Fruit fly (Drosophila melanogaster) whole organism, embryonic: Measurements from ENCODE around the gene CG31636.
A peak's percentile ranks its signal among the peaks of the same experiment; 100 is the strongest.

ENCODE experiments used
- C15 ChIP-seq: fragments of 200-800 bp; sonication (Bioruptor generic); IDR thresholded peaks from 3 replicates; pipeline ENCODE4 v1.3.6; 2022; ENCODE audit warnings: missing biosample characterization, missing genetic modification characterization
- CG10959 ChIP-seq: fragments of 200-800 bp; sonication (Bioruptor generic); IDR thresholded peaks from 2 replicates; pipeline ENCODE4 v1.3.6; 2022; ENCODE audit warnings: missing biosample characterization, missing genetic modification characterization
- CG11085 ChIP-seq: fragments of 200-800 bp; sonication (Bioruptor generic); IDR thresholded peaks from 2 replicates; pipeline ENCODE4 v1.3.6; 2022; ENCODE audit warnings: missing biosample characterization, missing genetic modification characterization
- CG12219 ChIP-seq: fragments of 200-800 bp; sonication (Bioruptor generic); optimal IDR thresholded peaks from 3 replicates; lab custom pipeline; 2018; ENCODE audit warnings: missing biosample characterization, mild to moderate bottlenecking, missing genetic modification characterization
- CG12299 ChIP-seq: fragments of 200-800 bp; sonication (Bioruptor generic); optimal IDR thresholded peaks from 2 replicates; lab custom pipeline; 2018; ENCODE audit warnings: missing biosample characterization, mild to moderate bottlenecking, missing genetic modification characterization
- CG12659 ChIP-seq: fragments of 200-800 bp; sonication (Bioruptor generic); optimal IDR thresholded peaks from 3 replicates; lab custom pipeline; 2017; ENCODE audit warnings: mild to moderate bottlenecking, missing biosample characterization, missing genetic modification reagents, missing genetic modification characterization
- CG13123 ChIP-seq: fragments of 200-800 bp; sonication (Bioruptor generic); optimal IDR thresholded peaks from 2 replicates; lab custom pipeline; 2016; ENCODE audit warnings: missing biosample characterization, missing genetic modification characterization
- CG14014 ChIP-seq: fragments of 200-800 bp; sonication (Bioruptor generic); IDR thresholded peaks from 2 replicates; pipeline ENCODE4 v1.3.6; 2022; ENCODE audit warnings: missing biosample characterization, missing genetic modification characterization
- CG14965 ChIP-seq: fragments of 200-800 bp; sonication (Bioruptor generic); optimal IDR thresholded peaks from 2 replicates; lab custom pipeline; 2016; ENCODE audit warnings: missing biosample characterization, missing genetic modification characterization, borderline replicate concordance
- CG1647 ChIP-seq: fragments of 200-800 bp; sonication (Bioruptor generic); optimal IDR thresholded peaks from 3 replicates; lab custom pipeline; 2016; ENCODE audit warnings: missing biosample characterization, missing genetic modification characterization
- CG18011 ChIP-seq: fragments of 200-800 bp; sonication (Bioruptor generic); optimal IDR thresholded peaks from 2 replicates; lab custom pipeline; 2017; ENCODE audit warnings: missing biosample characterization, missing genetic modification characterization, mild to moderate bottlenecking, moderate library complexity, missing genotype
- CG18476 ChIP-seq: fragments of 200-800 bp; sonication (Bioruptor generic); optimal IDR thresholded peaks from 2 replicates; lab custom pipeline; 2016; ENCODE audit warnings: missing biosample characterization, mild to moderate bottlenecking, missing genetic modification characterization
- CG30431 ChIP-seq: fragments of 200-800 bp; sonication (Bioruptor generic); optimal IDR thresholded peaks from 2 replicates; lab custom pipeline; 2017; ENCODE audit warnings: missing biosample characterization, missing genetic modification characterization
- CG4328 ChIP-seq: fragments of 200-800 bp; sonication (Bioruptor generic); optimal IDR thresholded peaks from 3 replicates; lab custom pipeline; 2017; ENCODE audit warnings: missing biosample characterization, missing genetic modification reagents, missing genetic modification characterization
- CG43689 ChIP-seq: fragments of 200-800 bp; sonication (Bioruptor generic); IDR thresholded peaks from 2 replicates; pipeline ENCODE4 v1.3.6; 2022; ENCODE audit warnings: missing biosample characterization, missing genetic modification characterization
- CG8290 ChIP-seq, 3 experiments: fragments of 200-800 bp; sonication (Bioruptor generic); optimal IDR thresholded peaks; 2 replicates each; lab custom pipeline; 2016 to 2019; ENCODE audit warnings: missing biosample characterization in 3 of 3, missing genetic modification characterization in 3 of 3, mild to moderate bottlenecking in 2 of 3, moderate library complexity in 1 of 3
- CG8944 ChIP-seq: fragments of 200-800 bp; sonication (Bioruptor generic); optimal IDR thresholded peaks from 3 replicates; lab custom pipeline; 2016; ENCODE audit warnings: missing biosample characterization, missing genetic modification characterization
- CG9797 ChIP-seq: fragments of 200-800 bp; sonication (Bioruptor generic); optimal IDR thresholded peaks from 3 replicates; lab custom pipeline; 2018; ENCODE audit warnings: missing biosample characterization, mild to moderate bottlenecking, missing genetic modification characterization
- CrebB ChIP-seq: fragments of 200-800 bp; sonication (Bioruptor generic); optimal IDR thresholded peaks from 3 replicates; lab custom pipeline; 2018; ENCODE audit warnings: missing biosample characterization, mild to moderate bottlenecking, missing genetic modification characterization
- Drgx ChIP-seq: fragments of 200-800 bp; sonication (Bioruptor generic); IDR thresholded peaks from 2 replicates; pipeline ENCODE4 v1.3.6; 2022; ENCODE audit warnings: missing biosample characterization, missing genetic modification characterization
- E2f1 ChIP-seq: fragments of 200-800 bp; sonication (Bioruptor generic); IDR thresholded peaks from 2 replicates; pipeline ENCODE4 v1.3.6; 2022; ENCODE audit warnings: missing biosample characterization, missing genetic modification characterization
- H2.0 ChIP-seq: fragments of 200-800 bp; sonication (Bioruptor generic); IDR thresholded peaks from 2 replicates; pipeline ENCODE4 v1.3.6; 2022; ENCODE audit warnings: missing biosample characterization, missing genetic modification characterization
- Mrtf ChIP-seq: fragments of 200-800 bp; sonication (Bioruptor generic); IDR thresholded peaks from 3 replicates; pipeline ENCODE4 v1.3.6; 2022; ENCODE audit warnings: missing biosample characterization, missing genetic modification characterization
- NC2β ChIP-seq: fragments of 200-800 bp; sonication (Bioruptor generic); optimal IDR thresholded peaks from 2 replicates; lab custom pipeline; 2016; ENCODE audit warnings: missing biosample characterization, missing genetic modification characterization
- Oaz ChIP-seq: fragments of 200-800 bp; sonication (Bioruptor generic); IDR thresholded peaks from 2 replicates; pipeline ENCODE4 v1.3.6; 2022; ENCODE audit warnings: missing biosample characterization, missing genetic modification characterization
- Scr ChIP-seq: fragments of 200-800 bp; sonication (Bioruptor generic); IDR thresholded peaks from 2 replicates; pipeline ENCODE4 v1.3.6; 2022; ENCODE audit warnings: missing biosample characterization, missing genetic modification characterization; ENCODE audit not compliant: partially characterized antibody
- amos ChIP-seq: fragments of 200-800 bp; sonication (Bioruptor generic); IDR thresholded peaks from 2 replicates; pipeline ENCODE4 v1.3.6; 2022; ENCODE audit warnings: missing biosample characterization, missing genetic modification characterization; ENCODE audit not compliant: partially characterized antibody
- bab2 ChIP-seq: fragments of 200-800 bp; sonication (Bioruptor generic); optimal IDR thresholded peaks from 2 replicates; lab custom pipeline; 2016; ENCODE audit warnings: missing biosample characterization, missing genetic modification characterization
- chif ChIP-seq, 2 experiments: fragments of 200-800 bp; sonication (Bioruptor generic); optimal IDR thresholded peaks; 3 replicates each; lab custom pipeline; 2016; ENCODE audit warnings: missing biosample characterization in 2 of 2, missing genetic modification characterization in 2 of 2
- ci ChIP-seq: fragments of 200-800 bp; sonication (Bioruptor generic); IDR thresholded peaks from 3 replicates; pipeline ENCODE4 v1.3.6; 2022; ENCODE audit warnings: missing biosample characterization, missing genetic modification characterization
- croc ChIP-seq: fragments of 200-800 bp; sonication (Bioruptor generic); conservative IDR thresholded peaks from 3 replicates; pipeline ENCODE4 v1.3.6; 2022; ENCODE audit warnings: missing biosample characterization, missing genetic modification characterization
- disco-r ChIP-seq: fragments of 200-800 bp; sonication (Bioruptor generic); optimal IDR thresholded peaks from 2 replicates; lab custom pipeline; 2016; ENCODE audit warnings: missing biosample characterization, missing genetic modification characterization
- fd3F ChIP-seq: fragments of 200-800 bp; sonication (Bioruptor generic); optimal IDR thresholded peaks from 2 replicates; lab custom pipeline; 2018; ENCODE audit warnings: missing biosample characterization, mild to moderate bottlenecking, missing genetic modification characterization, moderate library complexity
- fu2 ChIP-seq: fragments of 200-800 bp; sonication (Bioruptor generic); optimal IDR thresholded peaks from 2 replicates; lab custom pipeline; 2016; ENCODE audit warnings: missing biosample characterization, missing genetic modification characterization
- gfzf ChIP-seq: fragments of 200-800 bp; sonication (Bioruptor generic); optimal IDR thresholded peaks from 2 replicates; lab custom pipeline; 2016; ENCODE audit warnings: missing biosample characterization, mild to moderate bottlenecking, missing genetic modification characterization, moderate library complexity
- insv ChIP-seq, 2 experiments: fragments of 200-800 bp; sonication (Bioruptor generic); optimal IDR thresholded peaks; 3 replicates each; lab custom pipeline; 2016 to 2018; ENCODE audit warnings: missing biosample characterization in 2 of 2, missing genetic modification characterization in 2 of 2
- kay ChIP-seq: fragments of 200-800 bp; sonication (Bioruptor generic); optimal IDR thresholded peaks from 2 replicates; lab custom pipeline; 2016; ENCODE audit warnings: missing biosample characterization, missing genetic modification characterization
- lilli ChIP-seq: fragments of 200-800 bp; sonication (Bioruptor generic); optimal IDR thresholded peaks from 3 replicates; lab custom pipeline; 2016; ENCODE audit warnings: missing biosample characterization, missing genetic modification characterization
- nmo ChIP-seq: fragments of 200-800 bp; sonication (Bioruptor generic); optimal IDR thresholded peaks from 2 replicates; lab custom pipeline; 2018; ENCODE audit warnings: missing biosample characterization, mild to moderate bottlenecking, missing genetic modification characterization, moderate library complexity
- peb ChIP-seq: fragments of 200-800 bp; sonication (Bioruptor generic); IDR thresholded peaks from 2 replicates; pipeline ENCODE4 v1.3.6; 2022; ENCODE audit warnings: missing biosample characterization, missing genetic modification characterization
- sc ChIP-seq, 3 experiments: fragments of >200 bp in 2 of 3; fragments of 200-800 bp in 1 of 3; sonication (Bioruptor generic) in 1 of 3; optimal IDR thresholded peaks; 2 replicates in 2 of 3; 3 replicates in 1 of 3; lab custom pipeline; 2017; ENCODE audit warnings: mild to moderate bottlenecking in 1 of 3, missing biosample characterization in 1 of 3, missing genetic modification characterization in 1 of 3, missing genetic modification reagents in 1 of 3
- sens-2 ChIP-seq: fragments of 200-800 bp; sonication (Bioruptor generic); IDR thresholded peaks from 2 replicates; pipeline ENCODE4 v1.3.6; 2022; ENCODE audit warnings: missing biosample characterization, missing genetic modification characterization
- sima ChIP-seq: fragments of 200-800 bp; sonication (Bioruptor generic); optimal IDR thresholded peaks from 2 replicates; lab custom pipeline; 2016; ENCODE audit warnings: missing biosample characterization, missing genetic modification characterization
- slbo ChIP-seq: fragments of 200-800 bp; sonication (Bioruptor generic); IDR thresholded peaks from 2 replicates; pipeline ENCODE4 v1.3.6; 2022; ENCODE audit warnings: missing biosample characterization, missing genetic modification characterization
- slp2 ChIP-seq: fragments of 200-800 bp; sonication (Bioruptor generic); optimal IDR thresholded peaks from 2 replicates; lab custom pipeline; 2016; ENCODE audit warnings: missing biosample characterization, missing genetic modification characterization
- sqz ChIP-seq: fragments of 200-800 bp; sonication (Bioruptor generic); optimal IDR thresholded peaks from 3 replicates; lab custom pipeline; 2018; ENCODE audit warnings: missing biosample characterization, mild to moderate bottlenecking, missing genetic modification characterization
- stwl ChIP-seq: fragments of 200-800 bp; sonication (Bioruptor generic); optimal IDR thresholded peaks from 3 replicates; lab custom pipeline; 2018; ENCODE audit warnings: missing biosample characterization, mild to moderate bottlenecking, missing genetic modification characterization, moderate library complexity
- tgo ChIP-seq: fragments of 200-800 bp; sonication (Bioruptor generic); IDR thresholded peaks from 3 replicates; pipeline ENCODE4 v1.3.6; 2022; ENCODE audit warnings: missing biosample characterization, missing genetic modification characterization
- vvl ChIP-seq: fragments of 200-800 bp; sonication (Bioruptor generic); IDR thresholded peaks from 2 replicates; pipeline ENCODE4 v1.3.6; 2022; ENCODE audit warnings: missing biosample characterization, missing genetic modification characterization

The CG31636 gene

DNA sequence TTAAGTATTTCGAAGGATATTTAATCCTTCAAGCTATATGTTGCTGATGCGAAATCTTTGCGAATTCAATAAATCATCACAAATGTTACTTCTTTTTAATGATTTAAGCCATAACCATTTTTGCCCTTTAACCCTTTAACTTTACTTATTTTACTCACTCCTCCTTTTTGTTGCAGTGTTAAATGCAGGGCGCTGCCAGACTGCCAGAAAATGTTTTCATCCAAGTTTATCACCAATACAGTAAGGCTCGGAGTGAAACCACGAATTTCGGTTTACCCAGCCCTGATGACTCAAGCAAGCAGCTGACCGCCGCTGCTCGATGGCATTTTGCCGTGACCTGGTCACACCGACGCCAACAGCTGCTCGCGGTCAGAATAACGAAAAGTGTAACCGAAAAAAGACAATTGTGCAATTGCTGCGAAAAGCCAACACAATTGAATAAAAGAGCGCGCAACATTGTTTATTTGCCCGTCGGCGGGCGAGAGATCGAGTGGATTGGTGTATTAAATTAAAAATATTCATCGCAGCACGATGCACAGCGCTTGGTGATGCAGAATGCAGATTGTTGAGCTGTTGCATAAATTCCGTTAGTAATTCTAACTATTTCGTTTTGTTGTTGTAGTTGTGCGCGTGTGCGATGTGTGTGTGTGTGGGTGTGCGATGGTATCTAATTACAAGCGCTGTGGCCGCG is 47.1 kb downstream of the CG31636 start, which contains the start of gene CG11050 (continued):
- TF ChIP-seq Oaz (GFP tag; lab: Robert Waterston, UW) (peak; percentile 56; the same call in 1 of the 2 replicates), nmo (peak; percentile 77), CG14965 (GFP tag; lab: Kevin White, UChicago) (peak; percentile 16), croc (GFP tag; lab: Robert Waterston, UW) (no peak), sima (GFP tag; lab: Kevin White, UChicago) (peak; percentile 19), kay (peak; percentile 100), CG8944 (peak; percentile 87), CG13123 (GFP tag; lab: Kevin White, UChicago) (peak; percentile 65), E2f1 (GFP tag; lab: Robert Waterston, UW) (peak; percentile 60), C15 (GFP tag; lab: Robert Waterston, UW) (peak; percentile 71; the same call in 2 of the 3 replicates), bab2 (GFP tag; lab: Kevin White, UChicago) (peak; percentile 74), fu2 (GFP tag; lab: Kevin White, UChicago) (peak; percentile 81), CG14014 (GFP tag; lab: Robert Waterston, UW) (peak; percentile 78), CrebB (tag; lab: Kevin White, UChicago) (peak; percentile 64), CG12659 (GFP tag; lab: Kevin White, UChicago) (peak; percentile 84), vvl (GFP tag; lab: Robert Waterston, UW) (peak; percentile 89), H2.0 (peak; percentile 66), CG30431 (GFP tag; lab: Kevin White, UChicago) (peak; percentile 21), CG18011 (peak; percentile 60), gfzf (peak; percentile 90), CG4328 (GFP tag; lab: Kevin White, UChicago) (no peak), CG1647 (peak; percentile 73), CG8290 (GFP tag; optimal IDR thresholded peaks at IDR 0.05; lab: Kevin White, UChicago) (peak; percentile 82), CG8290 (tag; optimal IDR thresholded peaks at IDR 0.05; lab: Kevin White, UChicago) (peak in 1 of 2 experiments; percentile 98), Scr (GFP tag; lab: Robert Waterston, UW) (peak; percentile 24), CG9797 (GFP tag; lab: Kevin White, UChicago) (peak; percentile 95), CG43689 (GFP tag; lab: Robert Waterston, UW) (no peak), chif (GFP tag; optimal IDR thresholded peaks at IDR 0.05; lab: Kevin White, UChicago) (peak; percentile 62 to 86), CG11085 (GFP tag; lab: Robert Waterston, UW) (peak; percentile 73), tgo (GFP tag; lab: Robert Waterston, UW) (peak; percentile 60), slp2 (peak; percentile 69), CG12299 (tag; lab: Kevin White, UChicago) (peak; percentile 61), stwl (peak; percentile 96), NC2β (peak; percentile 86), sens-2 (GFP tag; lab: Robert Waterston, UW) (0 out of 2 replicates have a peak, but pooled peaks have one; percentile 33), peb (GFP tag; lab: Robert Waterston, UW) (no peak), fd3F (GFP tag; lab: Kevin White, UChicago) (peak; percentile 20), sc (optimal IDR thresholded peaks at IDR 0.05; lab: Kevin White, UChicago) (no peak), sc (GFP tag; optimal IDR thresholded peaks at IDR 0.05; lab: Kevin White, UChicago) (no peak), ci (GFP tag; lab: Robert Waterston, UW) (peak; percentile 88), lilli (GFP tag; lab: Kevin White, UChicago) (peak; percentile 91), amos (GFP tag; lab: Robert Waterston, UW) (peak; percentile 60), disco-r (GFP tag; lab: Kevin White, UChicago) (peak; percentile 79), CG10959 (peak; percentile 38), CG12219 (GFP tag; lab: Kevin White, UChicago) (peak; percentile 70), sqz (GFP tag; lab: Kevin White, UChicago) (no peak), slbo (GFP tag; lab: Robert Waterston, UW) (peak; percentile 89), insv (GFP tag; optimal IDR thresholded peaks at IDR 0.05; lab: Kevin White, UChicago) (peak in 1 of 2 experiments; percentile 37), Mrtf (GFP tag; lab: Robert Waterston, UW) (peak; percentile 66; the same call in 2 of the 3 replicates), Drgx (GFP tag; lab: Robert Waterston, UW) (peak; percentile 66), CG18476 (peak; percentile 63)
